Worm (Caenorhabditis elegans): ENCODE measurements around the gene fipr-2.

DNA sequence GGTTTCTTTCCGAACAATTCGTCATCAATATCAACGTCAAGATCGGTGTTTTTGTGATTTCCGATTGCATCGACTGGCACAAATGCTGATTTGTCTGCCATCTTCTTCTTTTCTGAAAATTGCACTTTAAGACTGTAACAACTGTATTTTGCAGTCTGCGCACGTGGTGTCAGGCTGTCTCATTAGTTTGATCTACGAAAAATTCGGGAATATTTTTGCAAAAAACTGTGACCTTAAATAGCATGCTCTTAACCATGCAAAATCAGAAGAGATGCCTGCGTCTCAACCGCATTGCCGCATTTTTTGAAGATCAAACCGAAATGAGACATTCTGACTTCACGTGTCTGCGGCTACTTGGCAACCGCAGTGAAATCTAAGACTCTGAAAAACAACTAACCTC is 36.2 kb downstream of the fipr-2 start, which contains the start of gene K01D12.7:
- no peak for TF ChIP-seq snpc-4 (tag; optimal IDR thresholded peaks at IDR 0.05)
- no peak for TF ChIP-seq elt-3 (tag; optimal IDR thresholded peaks at IDR 0.05)
- no peak for TF ChIP-seq unc-120 (tag; optimal IDR thresholded peaks at IDR 0.05; ENCODE audit: poor library complexity, severe bottlenecking)
- TF ChIP-seq sem-2 (GFP tag; optimal IDR thresholded peaks at IDR 0.05), result no peak
- TF ChIP-seq mep-1 (tag; optimal IDR thresholded peaks at IDR 0.05), result no peak
- no peak for TF ChIP-seq pha-4 (tag; optimal IDR thresholded peaks at IDR 0.05)
- TF ChIP-seq cnd-1 (tag; optimal IDR thresholded peaks at IDR 0.05), result no peak
- no peak for TF ChIP-seq lsy-2 (tag; optimal IDR thresholded peaks at IDR 0.05)
- TF ChIP-seq nhr-237 (tag; optimal IDR thresholded peaks at IDR 0.05), result no peak
- TF ChIP-seq unc-62 (GFP tag; optimal IDR thresholded peaks at IDR 0.05), result no peak

All from whole organism, mixed stage, embryonic.